Worm (Caenorhabditis elegans): ENCODE results near the gene scl-10.

DNA sequence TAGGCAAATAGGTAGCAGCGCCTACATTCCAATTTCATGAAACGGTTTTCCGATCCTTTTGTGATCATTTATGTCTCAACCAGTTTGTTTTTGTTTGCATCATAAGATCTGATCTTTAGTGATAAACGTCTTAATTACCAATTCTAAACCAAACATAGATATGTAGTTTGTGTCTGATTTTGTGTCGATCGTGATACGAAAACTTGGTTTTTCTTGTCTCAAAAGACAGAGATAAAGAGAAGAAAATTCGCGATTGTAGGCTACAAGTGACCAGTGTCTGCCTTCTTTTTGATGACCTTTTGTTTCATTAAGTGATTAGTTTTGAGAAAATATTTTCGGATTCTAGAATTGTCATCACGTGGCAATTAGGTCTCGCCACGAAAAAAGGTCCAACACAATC lies 31.9 kb downstream of the scl-10 start:
- TF ChIP-seq nhr-28 (tag; optimal IDR thresholded peaks at IDR 0.05) = no peak
- no peak for TF ChIP-seq pha-4 (tag; optimal IDR thresholded peaks at IDR 0.05)
- no peak for TF ChIP-seq snpc-4 (tag; optimal IDR thresholded peaks at IDR 0.05)
- no peak for TF ChIP-seq nhr-2 (tag; optimal IDR thresholded peaks at IDR 0.05)
- no peak for TF ChIP-seq lsy-2 (tag; optimal IDR thresholded peaks at IDR 0.05)
- TF ChIP-seq nhr-237 (tag; optimal IDR thresholded peaks at IDR 0.05) = no peak
- no peak for TF ChIP-seq nhr-12 (tag; optimal IDR thresholded peaks at IDR 0.05)
- TF ChIP-seq nhr-76 (tag; optimal IDR thresholded peaks at IDR 0.05) = no peak
- TF ChIP-seq ztf-11 (tag; optimal IDR thresholded peaks at IDR 0.05) = no peak
- TF ChIP-seq lin-13 (tag; optimal IDR thresholded peaks at IDR 0.05) = no peak
